Worm (Caenorhabditis elegans) whole organism, late embryonic: ENCODE measurements around the gene F31D4.5.

Experiments used
- Y22D7AL.16 ChIP-seq: sonication (generic microtip); optimal IDR thresholded peaks from 2 replicates; lab custom pipeline; 2016; ENCODE audit warnings: missing genetic modification characterization, missing compliant biosample characterization
- ama-1 ChIP-seq: fragments of 150-350 bp; optimal IDR thresholded peaks from 2 replicates; lab custom pipeline; 2014
- ceh-22 ChIP-seq: sonication (generic microtip); optimal IDR thresholded peaks from 2 replicates; lab custom pipeline; 2017; ENCODE audit warnings: missing biosample characterization, missing genetic modification characterization
- ceh-30 ChIP-seq: fragments of 150-350 bp; optimal IDR thresholded peaks from 2 replicates; lab custom pipeline; 2014; ENCODE audit warnings: missing biosample characterization, missing genetic modification characterization
- ceh-31 ChIP-seq: sonication (generic microtip); optimal IDR thresholded peaks from 2 replicates; lab custom pipeline; 2016; ENCODE audit warnings: missing genetic modification characterization, missing compliant biosample characterization
- ceh-34 ChIP-seq: sonication (generic microtip); optimal IDR thresholded peaks from 2 replicates; lab custom pipeline; 2016; ENCODE audit warnings: mild to moderate bottlenecking, missing genetic modification characterization, missing compliant biosample characterization
- ceh-48 ChIP-seq: sonication (generic microtip); optimal IDR thresholded peaks from 2 replicates; lab custom pipeline; 2016; ENCODE audit warnings: missing genetic modification characterization, inconsistent platforms, missing compliant biosample characterization
- ceh-9 ChIP-seq: sonication (generic microtip); optimal IDR thresholded peaks from 2 replicates; lab custom pipeline; 2016; ENCODE audit warnings: mild to moderate bottlenecking, missing genetic modification characterization, inconsistent platforms, missing compliant biosample characterization
- che-1 ChIP-seq: sonication (generic microtip); optimal IDR thresholded peaks from 2 replicates; lab custom pipeline; 2016; ENCODE audit warnings: mild to moderate bottlenecking, missing genetic modification characterization, missing compliant biosample characterization
- dve-1 ChIP-seq: sonication (generic microtip); optimal IDR thresholded peaks from 2 replicates; lab custom pipeline; 2017; ENCODE audit warnings: antibody characterized with exemption, mild to moderate bottlenecking, missing genetic modification characterization, missing compliant biosample characterization
- hlh-30 ChIP-seq: sonication (generic microtip); optimal IDR thresholded peaks from 2 replicates; lab custom pipeline; 2017; ENCODE audit warnings: antibody characterized with exemption, missing genetic modification characterization, missing compliant biosample characterization; ENCODE audit not compliant: insufficient read depth
- mec-3 ChIP-seq: sonication (generic microtip); optimal IDR thresholded peaks from 2 replicates; lab custom pipeline; 2016; ENCODE audit warnings: borderline replicate concordance, missing genetic modification characterization, missing compliant biosample characterization
- nfya-1 ChIP-seq: sonication (generic microtip); optimal IDR thresholded peaks from 2 replicates; lab custom pipeline; 2017; ENCODE audit warnings: missing genetic modification characterization, mild to moderate bottlenecking, missing compliant biosample characterization, antibody characterized with exemption, moderate library complexity
- nhr-11 ChIP-seq: fragments of 150-350 bp; optimal IDR thresholded peaks from 2 replicates; lab custom pipeline; 2014; ENCODE audit warnings: missing biosample characterization, missing genetic modification characterization
- nhr-232 ChIP-seq: sonication (generic microtip); optimal IDR thresholded peaks from 2 replicates; lab custom pipeline; 2016; ENCODE audit warnings: missing genetic modification characterization, missing compliant biosample characterization
- pag-3 ChIP-seq: sonication (generic microtip); optimal IDR thresholded peaks from 2 replicates; lab custom pipeline; 2016; ENCODE audit warnings: missing compliant biosample characterization, missing genetic modification characterization, borderline replicate concordance
- pat-9 ChIP-seq: fragments of 200-800 bp; sonication (Bioruptor generic); optimal IDR thresholded peaks from 2 replicates; lab custom pipeline; 2018; ENCODE audit warnings: mild to moderate bottlenecking, missing genetic modification characterization, moderate library complexity, missing compliant biosample characterization
- pax-1 ChIP-seq: fragments of 150-350 bp; optimal IDR thresholded peaks from 2 replicates; lab custom pipeline; 2014; ENCODE audit warnings: missing biosample characterization, missing genetic modification characterization
- pha-2 ChIP-seq: sonication (generic microtip); optimal IDR thresholded peaks from 2 replicates; lab custom pipeline; 2017; ENCODE audit warnings: mild to moderate bottlenecking, missing genetic modification characterization, missing compliant biosample characterization
- pha-4 ChIP-seq: fragments of 150-350 bp; optimal IDR thresholded peaks from 2 replicates; lab custom pipeline; 2018; ENCODE audit warnings: missing biosample characterization, missing genetic modification reagents, missing genetic modification characterization
- pros-1 ChIP-seq: fragments of 150-350 bp; optimal IDR thresholded peaks from 2 replicates; lab custom pipeline; 2014; ENCODE audit warnings: missing biosample characterization, missing genetic modification reagents, missing genetic modification characterization
- ref-2 ChIP-seq: sonication (generic microtip); optimal IDR thresholded peaks from 2 replicates; lab custom pipeline; 2016; ENCODE audit warnings: missing genetic modification characterization, missing compliant biosample characterization
- rnt-1 ChIP-seq: sonication (generic microtip); optimal IDR thresholded peaks from 2 replicates; lab custom pipeline; 2016; ENCODE audit warnings: missing genetic modification characterization, missing compliant biosample characterization
- sdc-2 ChIP-seq: sonication (generic microtip); optimal IDR thresholded peaks from 2 replicates; lab custom pipeline; 2016; ENCODE audit warnings: missing genotype, missing genetic modification characterization, missing compliant biosample characterization
- sox-2 ChIP-seq: fragments of 200-800 bp; sonication (Bioruptor generic); IDR thresholded peaks from 2 replicates; pipeline ENCODE4 v1.3.6; 2022; ENCODE audit warnings: missing genetic modification reagents, missing genetic modification characterization, missing compliant biosample characterization
- tbx-2 ChIP-seq: sonication (generic microtip); optimal IDR thresholded peaks from 2 replicates; lab custom pipeline; 2016; ENCODE audit warnings: missing genetic modification characterization, missing compliant biosample characterization
- tbx-7 ChIP-seq: sonication (generic microtip); optimal IDR thresholded peaks from 2 replicates; lab custom pipeline; 2016; ENCODE audit warnings: missing genotype, missing genetic modification characterization, missing compliant biosample characterization
- ttx-3 ChIP-seq: sonication (generic microtip); optimal IDR thresholded peaks from 2 replicates; lab custom pipeline; 2016; ENCODE audit warnings: missing genetic modification reagents, missing genetic modification characterization, missing compliant biosample characterization
- unc-3 ChIP-seq, 2 experiments: fragments of 200-800 bp in 1 of 2; sonication (Bioruptor generic) in 1 of 2; sonication (generic microtip) in 1 of 2; conservative IDR thresholded peaks in 1 of 2; optimal IDR thresholded peaks in 1 of 2; 2 replicates each; pipeline versions ENCODE4 v1.3.6 to Lab custom; 2016 to 2022; ENCODE audit warnings: missing compliant biosample characterization in 2 of 2, missing genetic modification characterization in 2 of 2, missing genetic modification reagents in 1 of 2
- unc-42 ChIP-seq: sonication (generic microtip); optimal IDR thresholded peaks from 2 replicates; lab custom pipeline; 2016; ENCODE audit warnings: missing genotype, missing genetic modification characterization, missing compliant biosample characterization
- unc-55 ChIP-seq: sonication (generic microtip); optimal IDR thresholded peaks from 2 replicates; lab custom pipeline; 2017; ENCODE audit warnings: missing biosample characterization, missing genetic modification reagents, missing genetic modification characterization
- unc-86 ChIP-seq: sonication (generic microtip); optimal IDR thresholded peaks from 2 replicates; lab custom pipeline; 2016; ENCODE audit warnings: missing genetic modification characterization, missing compliant biosample characterization
- zip-5 ChIP-seq: sonication (generic microtip); optimal IDR thresholded peaks from 2 replicates; lab custom pipeline; 2016; ENCODE audit warnings: missing genetic modification characterization, missing compliant biosample characterization

Gene F31D4.5

ce11 chrV:20841484-20841883, 12.4 kb upstream of the F31D4.5 start:
- no peak for TF ChIP-seq nhr-11 (tag; lab: Kevin White, UChicago)
- TF ChIP-seq pat-9 (tag; lab: Kevin White, UChicago), result no peak
- TF ChIP-seq sdc-2, result no peak
- TF ChIP-seq che-1, result no peak
- TF ChIP-seq ceh-48, result no peak
- no peak for TF ChIP-seq pros-1 (tag; lab: Kevin White, UChicago)
- no peak for TF ChIP-seq pha-4 (tag; lab: Kevin White, UChicago)
- TF ChIP-seq zip-5, result no peak
- no peak for TF ChIP-seq ceh-9 (tag; lab: Kevin White, UChicago)
- no peak for TF ChIP-seq Y22D7AL.16 (tag; lab: Kevin White, UChicago)
- no peak for TF ChIP-seq unc-42
- no peak for TF ChIP-seq nhr-232 (tag; lab: Kevin White, UChicago)
- no peak for TF ChIP-seq pag-3
- TF ChIP-seq ttx-3, result no peak

ce11 chrV:20845524-20846208, 8.2 kb upstream of the F31D4.5 start, which contains the start of the genes F31D4.2 and fkb-6:
TSS of gene F31D4.2 (minus strand) at chrV:20845546.
TSS of gene fkb-6 (plus strand) at chrV:20846158.
- TF ChIP-seq unc-42 (peak; percentile 37), unc-55 (GFP tag; lab: Kevin White, UChicago) (peak; percentile 63), hlh-30 (tag; lab: Kevin White, UChicago) (peak; percentile 22), sox-2 (GFP tag; lab: Robert Waterston, UW) (peak; percentile 1; the same call in 1 of the 2 replicates), tbx-2 (tag; lab: Kevin White, UChicago) (peak; percentile 53), unc-3 (GFP tag; conservative IDR thresholded peaks at IDR 0.05; lab: Robert Waterston, UW) (no peak), unc-3 (tag; optimal IDR thresholded peaks at IDR 0.05; lab: Kevin White, UChicago) (no peak), dve-1 (tag; lab: Kevin White, UChicago) (peak; percentile 42), mec-3 (tag; lab: Kevin White, UChicago) (no peak), ceh-34 (tag; lab: Kevin White, UChicago) (peak; percentile 27), unc-86 (peak; percentile 3), ceh-31 (peak; percentile 9), rnt-1 (tag; lab: Kevin White, UChicago) (no peak), pax-1 (tag; lab: Kevin White, UChicago) (peak; percentile 8), pha-2 (tag; lab: Kevin White, UChicago) (peak; percentile 4), ceh-48 (peak; percentile 89), nfya-1 (tag; lab: Kevin White, UChicago) (peak; percentile 81)
- TF ChIP-seq, all 69 proteins: peak for 13

- TF ChIP-seq sox-2 (GFP tag; lab: Robert Waterston, UW) (no peak), ceh-22 (tag; lab: Kevin White, UChicago) (no peak), hlh-30 (tag; lab: Kevin White, UChicago) (no peak), ama-1 (peak; percentile 27), unc-3 (GFP tag; conservative IDR thresholded peaks at IDR 0.05; lab: Robert Waterston, UW) (no peak), unc-3 (tag; optimal IDR thresholded peaks at IDR 0.05; lab: Kevin White, UChicago) (no peak), ceh-30 (tag; lab: Kevin White, UChicago) (no peak), ref-2 (tag; lab: Kevin White, UChicago) (no peak), tbx-7 (tag; lab: Kevin White, UChicago) (no peak), rnt-1 (tag; lab: Kevin White, UChicago) (no peak)
Measured at ce11 chrV:20847743-20848229, 6.1 kb upstream of the F31D4.5 start.

DNA sequence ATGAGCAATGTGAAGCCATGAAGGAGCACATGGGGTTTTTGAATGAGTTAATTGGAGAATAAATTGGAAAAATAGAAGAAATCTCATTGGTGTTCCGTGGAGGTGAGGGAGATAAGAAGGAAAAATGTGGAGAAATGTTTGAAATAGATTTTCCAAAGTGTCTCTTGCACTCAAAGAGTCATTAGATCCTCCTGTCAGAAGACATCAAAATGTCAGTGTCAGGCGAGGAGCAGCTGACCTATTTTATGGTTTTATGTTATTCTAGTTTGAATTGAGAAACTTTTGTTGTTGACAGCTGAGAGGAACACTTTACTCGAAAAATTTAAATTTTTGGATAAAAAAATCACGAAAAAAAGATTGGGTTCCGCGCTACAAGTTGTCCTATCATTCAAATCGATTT, 3.3 kb upstream of the F31D4.5 start, which contains the start of gene clec-264:
TSS of gene clec-264 (minus strand) at position 122 of the 400 bp plus-strand sequence.
- TF ChIP-seq unc-55 (GFP tag; lab: Kevin White, UChicago), result peak; percentile 77
- no peak for TF ChIP-seq sdc-2
